Worm (Caenorhabditis elegans) whole organism, dauer: Measurements from ENCODE around the gene T07F10.5.
"Not testable (repeated sequence)": the region's sequence is repeated elsewhere in the genome, so short reads cannot be mapped to it uniquely, and the experiment has no call there.

ENCODE experiments used
- unc-62 ChIP-seq: sonication (generic microtip); optimal IDR thresholded peaks from 2 replicates; lab custom pipeline; 2017; ENCODE audit warnings: missing biosample characterization, missing genetic modification reagents, missing genetic modification characterization

T07F10.5 gene

DNA sequence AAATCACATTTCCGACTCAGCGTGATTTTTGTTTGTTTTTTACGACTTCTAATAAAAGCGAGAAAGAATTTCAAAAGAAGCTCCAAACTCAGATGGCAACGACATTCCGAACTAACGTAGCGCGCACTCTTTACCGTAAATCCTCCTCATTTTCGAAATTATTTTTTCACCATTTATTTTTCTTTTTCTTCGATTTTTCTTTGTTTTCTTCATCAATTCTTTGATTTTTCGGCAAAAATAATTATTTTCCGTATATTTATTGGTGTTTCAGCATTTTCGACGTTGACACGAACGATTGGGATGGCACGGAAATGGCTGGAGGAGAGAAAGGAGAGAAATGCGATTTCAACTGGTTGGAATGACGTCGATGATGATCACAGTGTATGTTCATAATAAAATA lies at the start of gene T07F10.5:
Gene T07F10.5 (plus strand): TSS at position 301 of the 400 bp plus-strand sequence.
- TF ChIP-seq unc-62 (GFP tag; lab: Kevin White, UChicago) = not testable (repeated sequence)

DNA sequence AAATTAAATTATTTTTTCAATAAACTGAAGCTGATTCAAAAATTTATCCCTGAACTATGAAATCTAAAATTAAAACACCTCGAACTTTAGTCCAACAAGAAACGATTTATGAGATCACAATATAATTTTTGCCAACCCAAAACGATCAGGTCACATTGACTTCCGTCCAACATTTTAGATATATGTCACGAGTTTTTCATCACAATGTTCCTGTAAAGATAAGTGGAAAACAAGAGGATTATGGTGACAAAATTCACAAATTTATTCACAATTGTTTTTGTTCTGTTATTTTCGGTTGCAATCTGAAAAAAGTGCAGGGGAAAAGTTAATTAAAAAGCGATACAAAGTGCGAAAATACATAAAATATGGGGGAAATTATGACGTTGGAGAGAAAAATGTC lies 49.0 kb upstream of the T07F10.5 start:
- TF ChIP-seq unc-62 (GFP tag; lab: Kevin White, UChicago) = no peak

DNA sequence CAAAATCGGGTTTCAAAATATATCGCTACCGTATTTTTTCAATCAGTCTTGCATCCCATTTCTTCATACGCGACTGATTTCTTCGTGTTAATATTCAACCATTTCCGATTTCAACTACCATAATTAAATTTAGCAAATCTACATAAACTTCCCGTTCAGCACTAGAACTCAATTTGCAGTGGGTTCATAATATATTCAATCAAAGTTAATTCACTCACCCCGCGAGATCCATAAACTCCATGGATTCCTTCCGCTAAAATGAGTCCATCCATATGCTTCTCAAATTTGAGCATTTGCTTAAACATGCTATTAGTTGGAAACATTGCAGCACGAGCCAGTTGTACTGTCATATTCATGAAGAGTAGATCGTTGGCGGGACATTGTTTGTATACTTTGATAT lies 47.2 kb upstream of the T07F10.5 start:
- no peak for TF ChIP-seq unc-62 (GFP tag; lab: Kevin White, UChicago)

DNA sequence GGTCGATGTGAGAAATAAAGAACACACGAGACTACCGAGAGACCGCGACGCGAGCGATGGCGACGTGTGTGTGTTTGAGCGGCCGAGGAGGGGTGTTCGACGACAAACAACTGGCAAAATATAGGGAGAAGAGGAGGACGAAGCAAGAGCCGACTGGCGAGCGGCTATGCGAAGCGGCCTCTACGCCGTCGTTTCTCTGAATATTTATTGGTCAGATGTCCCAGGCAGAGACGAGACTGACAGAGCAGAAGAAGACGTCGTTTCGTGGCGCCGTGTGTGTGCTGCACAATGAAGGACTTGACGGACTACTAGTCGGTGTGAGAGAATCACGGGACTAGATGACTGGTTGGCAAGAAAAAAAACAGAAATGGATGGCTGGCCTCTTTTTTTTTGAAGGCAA lies 46.6 kb upstream of the T07F10.5 start:
- TF ChIP-seq unc-62 (GFP tag; lab: Kevin White, UChicago) = no peak

DNA sequence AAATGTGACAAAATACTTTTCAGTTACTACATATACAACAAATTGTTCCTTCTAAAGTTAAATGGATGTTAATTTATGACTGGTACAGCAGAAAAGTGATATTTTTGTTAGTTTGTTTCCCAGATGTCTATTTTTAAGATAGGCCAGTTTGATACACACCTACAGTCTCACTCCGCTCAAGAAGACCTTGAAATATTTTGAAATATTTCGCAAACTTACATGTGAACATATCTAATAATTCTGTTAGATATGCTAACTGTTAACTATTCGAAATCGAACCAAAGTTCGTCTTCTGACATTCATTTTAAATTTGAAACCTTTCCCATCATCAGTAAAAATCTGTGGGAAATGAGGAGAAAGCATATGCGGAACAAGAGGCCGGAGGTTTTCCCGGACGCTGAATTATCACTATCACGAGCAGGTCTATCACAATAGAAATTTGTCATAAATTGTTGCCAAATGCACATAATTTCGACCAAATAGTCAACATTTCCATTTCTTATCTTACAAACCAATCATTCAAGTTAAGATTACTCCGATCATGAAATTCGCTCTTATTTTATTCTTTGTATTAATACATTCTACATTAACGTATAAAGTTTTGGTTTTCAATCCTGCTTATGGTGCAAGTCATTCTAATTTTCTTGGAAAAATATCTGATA lies 45.8 kb upstream of the T07F10.5 start, which contains the start of the genes ZC443.4 and ugt-18:
Gene ZC443.4 (minus strand): TSS at position 95 of the 662 bp plus-strand sequence.
Gene ugt-18 (plus strand): TSS at position 469 of the 662 bp plus-strand sequence.
- TF ChIP-seq unc-62 (GFP tag; lab: Kevin White, UChicago) = no peak

DNA sequence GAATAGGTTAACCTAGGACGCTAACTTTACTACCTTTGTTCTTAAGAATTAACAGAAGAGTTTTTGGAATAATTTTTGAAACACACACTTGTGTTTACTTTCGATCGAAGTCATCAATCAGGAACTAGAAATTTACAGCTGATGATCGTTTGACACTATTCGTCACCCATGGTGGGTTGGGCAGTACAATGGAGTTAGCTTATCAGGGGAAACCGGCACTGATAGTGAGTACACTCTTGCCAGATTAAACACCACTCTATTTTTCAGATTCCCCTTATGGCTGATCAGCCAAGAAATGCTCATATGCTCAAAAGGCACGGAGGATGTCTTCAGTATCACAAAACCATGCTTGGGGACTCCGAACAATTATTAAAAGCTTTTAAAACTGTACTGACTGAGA lies 43.6 kb upstream of the T07F10.5 start:
- no peak for TF ChIP-seq unc-62 (GFP tag; lab: Kevin White, UChicago)

DNA sequence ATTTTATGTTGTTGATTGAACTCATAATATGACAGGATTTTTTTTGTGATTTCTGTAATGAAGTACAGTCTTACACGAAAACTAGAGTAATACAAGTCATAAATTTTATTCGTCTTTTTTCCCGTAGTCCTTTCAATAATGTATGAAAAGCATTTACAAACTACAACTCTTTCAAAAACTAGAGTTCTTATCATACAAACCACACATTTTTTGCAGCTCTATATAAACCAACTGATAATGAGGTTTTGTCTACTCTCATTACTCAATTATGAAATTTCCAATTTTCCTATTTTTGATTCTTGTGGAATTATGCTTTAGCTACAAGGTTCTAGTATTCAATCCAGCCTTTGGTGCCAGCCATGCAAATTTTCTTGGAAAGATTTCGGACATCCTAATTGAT lies 40.9 kb upstream of the T07F10.5 start, which contains the start of gene ugt-16:
Gene ugt-16 (plus strand): TSS at position 248 of the 400 bp plus-strand sequence.
- no peak for TF ChIP-seq unc-62 (GFP tag; lab: Kevin White, UChicago)

DNA sequence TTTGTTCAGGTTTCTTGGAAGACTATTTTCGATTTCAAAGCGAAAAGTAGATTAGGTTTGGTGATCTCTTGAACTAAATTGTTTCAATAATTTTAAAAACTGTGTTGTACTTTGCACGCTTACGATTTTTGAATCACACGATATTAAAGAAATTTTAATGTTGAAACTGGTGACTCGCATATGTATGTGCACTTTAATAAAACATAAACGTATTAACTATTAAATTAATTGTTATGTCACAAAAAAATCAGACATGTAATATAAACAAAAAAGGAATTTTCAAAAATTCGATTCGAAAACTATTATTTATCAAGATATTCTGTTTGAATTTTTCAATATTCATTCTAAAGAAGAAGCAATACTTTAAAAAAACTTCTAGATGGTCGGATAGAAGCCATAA lies 38.5 kb upstream of the T07F10.5 start, which contains the start of gene ugt-15:
Gene ugt-15 (plus strand): TSS at position 301 of the 400 bp plus-strand sequence.
- no peak for TF ChIP-seq unc-62 (GFP tag; lab: Kevin White, UChicago)

DNA sequence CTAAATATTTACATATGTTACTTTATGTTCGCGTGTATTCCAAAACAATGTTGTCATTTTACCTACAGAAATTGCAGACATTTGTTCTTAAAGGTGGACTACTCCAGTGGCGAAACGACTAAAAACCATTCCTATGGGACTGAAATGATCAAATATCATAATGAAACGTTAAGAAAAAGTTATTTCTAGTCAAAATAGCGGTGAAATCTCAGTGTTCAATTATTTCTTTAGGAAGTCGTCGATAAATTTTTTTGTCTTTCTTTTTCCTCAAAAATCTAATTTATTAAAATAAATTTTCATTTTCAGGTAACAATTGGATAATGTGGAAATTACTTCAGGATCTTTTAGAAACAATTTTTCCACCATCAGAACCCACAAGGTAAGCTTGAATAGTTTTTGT lies 30.3 kb upstream of the T07F10.5 start, which contains the start of gene C44H9.4:
Gene C44H9.4 (plus strand): TSS at position 301 of the 400 bp plus-strand sequence.
- TF ChIP-seq unc-62 (GFP tag; lab: Kevin White, UChicago) = no peak

DNA sequence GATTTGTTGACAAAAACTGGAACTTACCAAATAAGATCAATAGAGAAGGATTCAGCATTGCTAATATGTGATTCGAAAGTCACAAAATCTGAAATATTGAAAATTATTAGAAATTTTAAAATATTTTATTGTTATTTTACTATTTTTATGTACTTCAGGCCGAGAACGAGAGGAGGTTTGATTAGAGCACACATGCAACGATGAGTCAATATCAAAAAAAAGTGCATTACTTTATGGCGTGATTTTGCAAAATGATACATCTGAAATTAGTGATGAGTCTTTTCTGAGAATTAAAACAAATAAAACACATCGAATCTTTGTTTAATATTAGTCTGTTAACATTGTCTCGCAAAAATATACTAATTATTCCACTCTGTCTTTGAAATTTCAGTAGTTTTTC lies 21.0 kb upstream of the T07F10.5 start:
- TF ChIP-seq unc-62 (GFP tag; lab: Kevin White, UChicago) = no peak

DNA sequence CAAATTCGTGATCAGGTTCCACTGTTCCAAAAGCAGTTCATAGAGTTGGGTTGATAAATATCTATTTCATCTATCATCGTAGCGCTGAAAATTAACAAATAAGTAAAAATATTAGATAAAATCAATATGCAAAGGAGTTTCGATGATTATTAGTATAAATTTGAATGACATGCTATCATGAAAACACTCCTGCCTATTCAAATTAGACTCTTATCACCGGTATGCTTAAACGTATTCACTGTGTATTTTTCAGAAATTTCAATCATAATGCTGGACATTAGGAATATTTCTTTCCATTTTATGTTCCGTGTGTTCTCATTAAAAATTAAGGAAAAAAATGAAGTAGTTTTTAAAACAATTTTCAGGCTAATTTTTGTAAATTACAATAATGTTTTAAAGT lies 20.5 kb upstream of the T07F10.5 start, which contains the start of gene C44H9.6:
Gene C44H9.6 (minus strand): TSS at position 101 of the 400 bp plus-strand sequence.
- TF ChIP-seq unc-62 (GFP tag; lab: Kevin White, UChicago) = no peak

DNA sequence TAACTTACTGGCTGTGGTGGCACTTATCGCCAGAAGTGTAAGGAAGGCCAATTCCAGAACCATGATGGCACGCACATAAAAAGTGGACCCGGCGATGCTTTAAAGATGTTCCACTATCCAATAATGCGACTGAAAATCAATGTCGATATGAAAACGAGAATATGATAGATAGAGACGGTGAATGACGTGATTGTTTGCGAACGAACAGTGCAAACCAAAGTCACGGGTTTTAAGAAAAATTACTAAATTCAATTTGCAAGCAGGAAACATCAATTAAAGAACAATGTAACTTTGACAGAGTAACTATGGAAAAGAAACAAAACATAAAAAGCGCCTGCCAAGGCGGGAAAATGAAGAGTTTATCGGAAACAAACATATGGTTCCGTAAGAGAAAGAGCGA lies 16.0 kb upstream of the T07F10.5 start, which contains the start of gene C44H9.5:
Gene C44H9.5 (minus strand): TSS at position 129 of the 400 bp plus-strand sequence.
- TF ChIP-seq unc-62 (GFP tag; lab: Kevin White, UChicago) = no peak

DNA sequence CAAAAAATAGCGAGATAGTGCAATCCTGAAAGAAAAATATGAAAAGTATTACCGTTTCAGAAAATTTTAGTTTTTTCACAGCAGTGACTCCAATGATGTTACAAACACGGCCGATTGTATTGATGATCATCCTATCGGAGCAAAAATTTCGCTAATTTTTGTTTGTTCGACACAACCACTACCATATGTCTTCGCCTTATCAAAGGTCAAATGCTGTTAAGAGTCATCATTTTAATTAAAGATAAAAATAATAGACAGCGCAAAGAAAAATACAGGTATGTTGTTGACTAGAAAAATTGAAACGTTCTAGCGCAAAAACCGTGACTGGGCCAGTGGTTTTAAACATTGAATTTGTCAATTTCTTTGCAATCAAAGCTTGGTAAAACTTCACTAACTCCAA lies 13.4 kb upstream of the T07F10.5 start:
- TF ChIP-seq unc-62 (GFP tag; lab: Kevin White, UChicago) = no peak

DNA sequence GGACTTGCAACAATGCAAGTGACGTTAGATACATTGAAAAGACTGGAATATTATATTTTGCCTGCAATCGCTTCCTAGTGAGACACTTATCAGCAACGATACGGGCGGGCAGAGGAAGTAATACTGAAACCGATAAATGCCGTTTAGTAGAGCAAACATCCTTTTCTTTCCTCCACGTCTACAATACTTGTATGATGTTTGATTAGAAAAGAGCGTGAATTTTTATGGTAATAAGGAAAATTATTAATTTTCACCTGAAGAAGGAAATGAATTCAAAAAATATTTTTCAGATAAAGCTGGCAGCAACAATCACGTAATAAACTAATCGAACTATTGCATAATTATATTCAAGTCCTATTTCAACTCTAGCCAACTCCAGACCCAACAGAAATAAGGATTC lies 10.9 kb upstream of the T07F10.5 start, which contains the start of gene C44H9.7:
Gene C44H9.7 (minus strand): TSS at position 101 of the 400 bp plus-strand sequence.
- TF ChIP-seq unc-62 (GFP tag; lab: Kevin White, UChicago) = no peak

DNA sequence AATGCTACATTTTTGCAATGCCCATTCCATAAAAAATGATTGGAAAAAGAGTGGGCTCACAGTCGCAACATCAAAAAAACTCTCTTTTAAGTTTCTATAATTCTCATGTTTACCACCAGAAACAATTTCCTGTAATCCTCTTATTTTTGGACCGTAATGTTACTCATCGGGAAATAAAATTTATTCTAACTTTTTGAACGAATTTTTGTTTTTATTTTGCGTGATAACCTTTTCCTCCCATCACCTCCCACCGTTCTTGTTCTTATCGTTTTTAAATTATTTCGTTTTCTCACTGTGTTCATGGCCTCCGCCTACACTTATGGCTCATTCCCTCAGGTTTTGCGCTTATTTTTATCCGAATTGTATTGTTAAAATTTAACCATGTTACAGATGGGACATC lies 6.6 kb upstream of the T07F10.5 start, which contains the start of gene anp-1:
Gene anp-1 (plus strand): TSS at position 301 of the 400 bp plus-strand sequence.
- no peak for TF ChIP-seq unc-62 (GFP tag; lab: Kevin White, UChicago)

DNA sequence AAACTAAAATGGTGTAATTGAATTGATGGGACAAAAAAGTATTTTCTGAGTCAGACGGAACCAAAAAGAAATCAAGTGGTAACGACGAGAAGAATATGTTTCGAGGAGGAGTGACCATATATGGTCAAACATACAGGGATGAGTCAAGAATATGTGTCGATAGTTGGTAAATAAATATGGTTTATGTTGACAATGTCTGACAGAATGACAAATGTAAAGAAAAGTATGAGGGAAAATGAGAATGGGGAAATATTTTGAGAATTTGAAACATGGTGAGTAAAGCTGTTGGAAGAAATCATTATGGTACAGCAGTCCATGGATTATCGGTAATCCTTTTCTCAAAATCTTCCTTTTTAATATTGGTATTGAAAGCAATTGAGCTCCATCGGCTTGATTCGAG lies 2.3 kb downstream of the T07F10.5 start, which contains the start of gene nspg-1:
Gene nspg-1 (minus strand): TSS at position 101 of the 400 bp plus-strand sequence.
- TF ChIP-seq unc-62 (GFP tag; lab: Kevin White, UChicago) = no peak
